Fruit fly (Drosophila melanogaster) whole organism, embryonic: ENCODE data around the gene Polr3F.

Experiments used
- CG17361 ChIP-seq: fragments of 200-800 bp; sonication (Bioruptor generic); IDR thresholded peaks from 3 replicates; pipeline ENCODE4 v1.3.6; 2022; ENCODE audit warnings: missing biosample characterization, missing genetic modification characterization
- CG18262 ChIP-seq: fragments of 200-800 bp; optimal IDR thresholded peaks from 3 replicates; lab custom pipeline; 2019; ENCODE audit warnings: missing biosample characterization, mild to moderate bottlenecking, missing genetic modification characterization, moderate library complexity
- CG7786 ChIP-seq: fragments of 200-800 bp; sonication (Bioruptor generic); optimal IDR thresholded peaks from 2 replicates; lab custom pipeline; 2016; ENCODE audit warnings: missing biosample characterization, missing genetic modification characterization
- CG8281 ChIP-seq: fragments of 200-800 bp; sonication (Bioruptor generic); optimal IDR thresholded peaks from 2 replicates; lab custom pipeline; 2018; ENCODE audit warnings: missing biosample characterization, mild to moderate bottlenecking, missing genetic modification characterization, moderate library complexity
- Dek ChIP-seq: fragments of 200-800 bp; sonication (Bioruptor generic); optimal IDR thresholded peaks from 3 replicates; lab custom pipeline; 2019; ENCODE audit warnings: missing biosample characterization, mild to moderate bottlenecking, missing genetic modification characterization, moderate library complexity
- Hey ChIP-seq: fragments of 200-800 bp; sonication (Bioruptor generic); optimal IDR thresholded peaks from 3 replicates; lab custom pipeline; 2018; ENCODE audit warnings: missing biosample characterization, mild to moderate bottlenecking, missing genetic modification characterization
- dimm ChIP-seq: fragments of 200-800 bp; sonication (Bioruptor generic); IDR thresholded peaks from 2 replicates; pipeline ENCODE4 v1.3.6; 2022; ENCODE audit warnings: missing biosample characterization, missing genetic modification characterization
- eve ChIP-seq, 2 experiments: fragments of >200 bp; optimal IDR thresholded peaks; 2 replicates each; lab custom pipeline; 2017; ENCODE audit warnings: missing biosample characterization in 2 of 2, missing genetic modification characterization in 2 of 2
- mam ChIP-seq: fragments of 200-800 bp; sonication (Bioruptor generic); optimal IDR thresholded peaks from 3 replicates; lab custom pipeline; 2016; ENCODE audit warnings: missing biosample characterization, missing genetic modification characterization
- usp ChIP-seq: fragments of >200 bp; optimal IDR thresholded peaks from 2 replicates; lab custom pipeline; 2017; ENCODE audit warnings: missing biosample characterization, missing genetic modification characterization
- vfl ChIP-seq: fragments of 200-800 bp; sonication (Bioruptor generic); optimal IDR thresholded peaks from 2 replicates; lab custom pipeline; 2016; ENCODE audit warnings: missing biosample characterization, missing genetic modification characterization

DNA sequence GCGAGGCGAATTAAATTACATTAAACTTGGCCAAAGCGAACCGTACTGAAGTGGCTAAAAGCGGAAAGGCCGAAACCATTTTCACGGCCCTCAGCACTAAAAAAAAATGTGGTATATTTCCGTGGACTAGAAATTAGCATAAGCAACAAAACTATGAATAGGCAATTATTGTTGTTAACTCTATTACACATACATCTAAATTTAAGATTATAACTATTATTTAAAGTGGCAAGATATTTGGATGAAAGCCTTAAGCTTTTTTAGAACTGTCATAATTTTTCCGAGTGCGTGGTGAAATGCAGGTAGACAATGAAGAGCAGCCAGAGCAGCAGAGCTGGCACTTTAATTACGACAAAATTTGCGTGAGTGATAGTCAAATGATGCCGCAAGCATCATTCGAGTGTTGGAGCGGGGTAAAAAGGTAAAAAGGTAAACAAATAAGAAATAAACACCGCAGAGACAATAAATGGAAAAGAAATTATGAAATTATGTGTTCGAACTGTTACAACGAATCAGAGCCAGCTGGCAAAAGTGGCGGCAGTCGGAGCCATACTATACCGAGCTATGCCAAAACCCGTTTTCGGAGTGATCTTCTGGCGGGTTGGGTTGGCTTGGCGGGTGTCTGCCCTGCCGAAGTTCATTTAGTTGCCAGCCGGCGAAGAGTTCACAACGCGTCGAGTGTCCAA, 38.4 kb downstream of the Polr3F start, which contains the start of gene CG7080:
- TF ChIP-seq CG18262 (tag; lab: Kevin White, UChicago): peak; percentile 31
- no peak for TF ChIP-seq CG8281 (tag; lab: Kevin White, UChicago)
- no peak for TF ChIP-seq vfl (GFP tag; lab: Kevin White, UChicago)
- no peak for TF ChIP-seq Dek (tag; lab: Kevin White, UChicago)
- TF ChIP-seq CG7786 (GFP tag; lab: Kevin White, UChicago): no peak
- no peak for TF ChIP-seq dimm (GFP tag; lab: Robert Waterston, UW)
- TF ChIP-seq mam (GFP tag; lab: Kevin White, UChicago): no peak
- TF ChIP-seq Hey (tag; lab: Kevin White, UChicago): no peak
- TF ChIP-seq CG17361 (GFP tag; lab: Robert Waterston, UW): 0 out of 3 replicates have a peak, but pooled peaks have one; percentile 32
- TF ChIP-seq usp (GFP tag; lab: Kevin White, UChicago): no peak
- no peak for TF ChIP-seq eve (GFP tag; optimal IDR thresholded peaks at IDR 0.05; lab: Kevin White, UChicago)
